Fruit fly (Drosophila melanogaster) whole organism, embryonic: ENCODE data around the gene Rrp1.
A peak's percentile ranks its signal among the peaks of the same experiment; 100 is the strongest.

ENCODE experiments used
- Abd-B ChIP-seq: fragments of 200-800 bp; sonication (Bioruptor generic); optimal IDR thresholded peaks from 2 replicates; lab custom pipeline; 2018; ENCODE audit warnings: missing biosample characterization, mild to moderate bottlenecking, missing genetic modification characterization, moderate library complexity
- CG10366 ChIP-seq: fragments of 200-800 bp; sonication (Bioruptor generic); IDR thresholded peaks from 2 replicates; pipeline ENCODE4 v1.3.6; 2022; ENCODE audit warnings: missing biosample characterization, missing genetic modification characterization
- CG11085 ChIP-seq: fragments of 200-800 bp; sonication (Bioruptor generic); IDR thresholded peaks from 2 replicates; pipeline ENCODE4 v1.3.6; 2022; ENCODE audit warnings: missing biosample characterization, missing genetic modification characterization
- CG11504 ChIP-seq: fragments of 200-800 bp; sonication (Bioruptor generic); optimal IDR thresholded peaks from 3 replicates; lab custom pipeline; 2019; ENCODE audit warnings: missing biosample characterization, mild to moderate bottlenecking, missing genetic modification characterization, moderate library complexity
- CG11695 ChIP-seq: fragments of 200-800 bp; sonication (Bioruptor generic); IDR thresholded peaks from 3 replicates; pipeline ENCODE4 v1.3.6; 2022; ENCODE audit warnings: missing biosample characterization, missing genetic modification characterization
- CG12391 ChIP-seq: fragments of 200-800 bp; sonication (Bioruptor generic); optimal IDR thresholded peaks from 3 replicates; lab custom pipeline; 2018; ENCODE audit warnings: missing biosample characterization, mild to moderate bottlenecking, missing genetic modification characterization, moderate library complexity
- CG14441 ChIP-seq: fragments of 200-800 bp; sonication (Bioruptor generic); IDR thresholded peaks from 2 replicates; pipeline ENCODE4 v1.3.6; 2022; ENCODE audit warnings: missing biosample characterization, missing genetic modification characterization
- CG1603 ChIP-seq: fragments of 200-800 bp; sonication (Bioruptor generic); optimal IDR thresholded peaks from 2 replicates; lab custom pipeline; 2019; ENCODE audit warnings: missing biosample characterization, mild to moderate bottlenecking, missing genetic modification characterization, moderate library complexity
- CG17359 ChIP-seq: fragments of 200-800 bp; sonication (Bioruptor generic); optimal IDR thresholded peaks from 3 replicates; lab custom pipeline; 2018; ENCODE audit warnings: missing biosample characterization, mild to moderate bottlenecking, missing genetic modification characterization, moderate library complexity
- CG2712 ChIP-seq: fragments of 200-800 bp; optimal IDR thresholded peaks from 3 replicates; lab custom pipeline; 2019; ENCODE audit warnings: missing biosample characterization, mild to moderate bottlenecking, missing genetic modification characterization, moderate library complexity
- CG4424 ChIP-seq: fragments of 200-800 bp; sonication (Bioruptor generic); optimal IDR thresholded peaks from 3 replicates; lab custom pipeline; 2016; ENCODE audit warnings: missing biosample characterization, missing genetic modification characterization
- CG7839 ChIP-seq: fragments of 200-800 bp; sonication (Bioruptor generic); optimal IDR thresholded peaks from 3 replicates; lab custom pipeline; 2018; ENCODE audit warnings: missing biosample characterization, mild to moderate bottlenecking, missing genetic modification characterization, moderate library complexity
- CG8290 ChIP-seq, 3 experiments: fragments of 200-800 bp; sonication (Bioruptor generic); optimal IDR thresholded peaks; 2 replicates each; lab custom pipeline; 2016 to 2019; ENCODE audit warnings: missing biosample characterization in 3 of 3, missing genetic modification characterization in 3 of 3, mild to moderate bottlenecking in 2 of 3, moderate library complexity in 1 of 3
- D19A ChIP-seq: fragments of 200-800 bp; optimal IDR thresholded peaks from 3 replicates; lab custom pipeline; 2019; ENCODE audit warnings: missing biosample characterization, mild to moderate bottlenecking, missing genetic modification characterization, moderate library complexity
- Hr39 ChIP-seq: fragments of >200 bp; optimal IDR thresholded peaks from 2 replicates; lab custom pipeline; 2017
- Hr51 ChIP-seq, 2 experiments: fragments of 200-800 bp; sonication (Bioruptor generic); optimal IDR thresholded peaks; 2 replicates in 1 of 2; 3 replicates in 1 of 2; lab custom pipeline; 2016 to 2018; ENCODE audit warnings: missing biosample characterization in 2 of 2, missing genetic modification characterization in 2 of 2, mild to moderate bottlenecking in 1 of 2, moderate library complexity in 1 of 2
- Med ChIP-seq: fragments of 200-800 bp; sonication (Bioruptor generic); peaks from one replicate; lab custom pipeline; 2016; ENCODE audit warnings: missing biosample characterization, missing genetic modification characterization, mild to moderate bottlenecking, inconsistent platforms, moderate library complexity
- Nf-YA ChIP-seq: fragments of 200-800 bp; sonication (Bioruptor generic); IDR thresholded peaks from 2 replicates; pipeline ENCODE4 v1.3.6; 2022; ENCODE audit warnings: missing biosample characterization, missing genetic modification characterization
- Xrp1 ChIP-seq: fragments of 200-800 bp; sonication (Bioruptor generic); IDR thresholded peaks from 2 replicates; pipeline ENCODE4 v1.3.6; 2022; ENCODE audit warnings: missing biosample characterization, missing genetic modification characterization
- bsh ChIP-seq, 2 experiments: fragments of 200-800 bp; sonication (Bioruptor generic); optimal IDR thresholded peaks; 2 replicates each; lab custom pipeline; 2017 to 2018; ENCODE audit warnings: mild to moderate bottlenecking in 2 of 2, missing biosample characterization in 2 of 2, missing genetic modification characterization in 2 of 2, moderate library complexity in 1 of 2
- ci ChIP-seq: fragments of 200-800 bp; sonication (Bioruptor generic); IDR thresholded peaks from 3 replicates; pipeline ENCODE4 v1.3.6; 2022; ENCODE audit warnings: missing biosample characterization, missing genetic modification characterization
- crol ChIP-seq: fragments of 200-800 bp; sonication (Bioruptor generic); IDR thresholded peaks from 2 replicates; pipeline ENCODE4 v1.3.6; 2022; ENCODE audit warnings: missing biosample characterization, missing genetic modification characterization
- dmrt99B ChIP-seq: fragments of 200-800 bp; sonication (Bioruptor generic); optimal IDR thresholded peaks from 2 replicates; lab custom pipeline; 2018; ENCODE audit warnings: missing biosample characterization, mild to moderate bottlenecking, missing genetic modification characterization, moderate library complexity
- dysf ChIP-seq: fragments of 200-800 bp; sonication (Bioruptor generic); IDR thresholded peaks from 3 replicates; pipeline ENCODE4 v1.3.6; 2022; ENCODE audit warnings: missing biosample characterization, missing genetic modification characterization
- hkb ChIP-seq, 2 experiments: fragments of 200-800 bp in 1 of 2; fragments of >200 bp in 1 of 2; sonication (Bioruptor generic) in 1 of 2; IDR thresholded peaks in 1 of 2; optimal IDR thresholded peaks in 1 of 2; 2 replicates each; pipeline versions ENCODE4 v1.3.6 to Lab custom; 2017 to 2022; ENCODE audit warnings: missing biosample characterization in 1 of 2, missing genetic modification characterization in 1 of 2
- inv ChIP-seq: fragments of 200-800 bp; sonication (Bioruptor generic); IDR thresholded peaks from 2 replicates; pipeline ENCODE4 v1.3.6; 2022; ENCODE audit warnings: missing biosample characterization, missing genetic modification characterization; ENCODE audit not compliant: partially characterized antibody
- lbe ChIP-seq: fragments of 200-800 bp; sonication (Bioruptor generic); optimal IDR thresholded peaks from 2 replicates; lab custom pipeline; 2016; ENCODE audit warnings: missing biosample characterization, mild to moderate bottlenecking, missing genetic modification characterization
- prd ChIP-seq, 3 experiments: fragments of >200 bp in 2 of 3; fragments of 200-800 bp in 1 of 3; sonication (Bioruptor generic) in 1 of 3; optimal IDR thresholded peaks in 2 of 3; IDR thresholded peaks in 1 of 3; 2 replicates in 2 of 3; 3 replicates in 1 of 3; pipeline versions ENCODE4 v1.3.6 to Lab custom; 2017 to 2022; ENCODE audit warnings: missing biosample characterization in 1 of 3, missing genetic modification characterization in 1 of 3
- sd ChIP-seq: fragments of 200-800 bp; sonication (Bioruptor generic); optimal IDR thresholded peaks from 3 replicates; lab custom pipeline; 2018; ENCODE audit warnings: missing biosample characterization, mild to moderate bottlenecking, missing genetic modification characterization, moderate library complexity
- sens ChIP-seq: fragments of 200-800 bp; sonication (Bioruptor generic); peaks from one replicate; lab custom pipeline; 2016; ENCODE audit warnings: missing biosample characterization, missing genetic modification characterization
- slbo ChIP-seq: fragments of 200-800 bp; sonication (Bioruptor generic); IDR thresholded peaks from 2 replicates; pipeline ENCODE4 v1.3.6; 2022; ENCODE audit warnings: missing biosample characterization, missing genetic modification characterization
- slou ChIP-seq: fragments of 200-800 bp; sonication (Bioruptor generic); optimal IDR thresholded peaks from 3 replicates; lab custom pipeline; 2016; ENCODE audit warnings: missing biosample characterization, missing genetic modification characterization
- sr ChIP-seq: fragments of 200-800 bp; sonication (Bioruptor generic); IDR thresholded peaks from 3 replicates; pipeline ENCODE4 v1.3.6; 2022; ENCODE audit warnings: missing biosample characterization, missing genetic modification characterization
- ssp ChIP-seq: fragments of 200-800 bp; sonication (Bioruptor generic); IDR thresholded peaks from 2 replicates; pipeline ENCODE4 v1.3.6; 2022; ENCODE audit warnings: missing biosample characterization, missing genetic modification characterization
- yki ChIP-seq: fragments of >200 bp; optimal IDR thresholded peaks from 3 replicates; lab custom pipeline; 2018

The Rrp1 gene

dm6 chr2L:2941353-2941752, 31.0 kb downstream of the Rrp1 start (continued):
- TF ChIP-seq dmrt99B (peak; percentile 46), CG11695 (GFP tag; lab: Robert Waterston, UW) (0 out of 3 replicates have a peak, but pooled peaks have one; percentile 19), Hr51 (GFP tag; optimal IDR thresholded peaks at IDR 0.05; lab: Kevin White, UChicago) (peak in 1 of 2 experiments; percentile 20), CG17359 (peak; percentile 24), yki (lab: Kevin White, UChicago) (no peak), bsh (GFP tag; optimal IDR thresholded peaks at IDR 0.05; lab: Kevin White, UChicago) (peak in 1 of 2 experiments; percentile 28), ci (GFP tag; lab: Robert Waterston, UW) (0 out of 3 replicates have a peak, but pooled peaks have one; percentile 11), lbe (GFP tag; lab: Kevin White, UChicago) (no peak), inv (no peak), CG11085 (GFP tag; lab: Robert Waterston, UW) (no peak), sens (peak; percentile 62), CG2712 (tag; lab: Kevin White, UChicago) (peak; percentile 13), Abd-B (GFP tag; lab: Kevin White, UChicago) (no peak), CG7839 (tag; lab: Kevin White, UChicago) (peak; percentile 35), CG11504 (tag; lab: Kevin White, UChicago) (peak; percentile 40), CG1603 (tag; lab: Kevin White, UChicago) (peak; percentile 27), hkb (optimal IDR thresholded peaks at IDR 0.05; lab: Kevin White, UChicago) (no peak), hkb (GFP tag; IDR thresholded peaks at IDR 0.05; lab: Robert Waterston, UW) (0 out of 2 replicates have a peak, but pooled peaks have one; percentile 31), CG14441 (GFP tag; lab: Robert Waterston, UW) (peak; percentile 22; the same call in 1 of the 2 replicates), Xrp1 (GFP tag; lab: Robert Waterston, UW) (peak; percentile 38; the same call in 1 of the 2 replicates), CG8290 (GFP tag; optimal IDR thresholded peaks at IDR 0.05; lab: Kevin White, UChicago) (no peak), CG8290 (tag; optimal IDR thresholded peaks at IDR 0.05; lab: Kevin White, UChicago) (peak in 1 of 2 experiments; percentile 12), dysf (peak; percentile 54; the same call in 2 of the 3 replicates), Med (GFP tag; lab: Kevin White, UChicago) (peak; percentile 51), slou (GFP tag; lab: Kevin White, UChicago) (no peak), prd (optimal IDR thresholded peaks at IDR 0.05; lab: Kevin White, UChicago) (no peak), prd (GFP tag; IDR thresholded peaks at IDR 0.05; lab: Robert Waterston, UW) (peak; percentile 44; the same call in 1 of the 3 replicates), CG10366 (GFP tag; lab: Robert Waterston, UW) (peak; percentile 23; the same call in 1 of the 2 replicates)

- no peak for TF ChIP-seq CG12391 (tag; lab: Kevin White, UChicago)
- TF ChIP-seq D19A: peak; percentile 64
- TF ChIP-seq, all 482 proteins: peak for 1
Observed at dm6 chr2L:2939698-2940097, 32.6 kb downstream of the Rrp1 start.

dm6 chr2L:2935704-2936103, 36.6 kb downstream of the Rrp1 start:
- no peak for TF ChIP-seq Hr39 (lab: Kevin White, UChicago)
- TF ChIP-seq crol (GFP tag; lab: Robert Waterston, UW): peak; percentile 53; the same call in 1 of the 2 replicates
- TF ChIP-seq ssp (GFP tag; lab: Robert Waterston, UW): no peak
- TF ChIP-seq slbo: no peak
- TF ChIP-seq Nf-YA: no peak
- TF ChIP-seq sd (tag; lab: Kevin White, UChicago): peak; percentile 48
- TF ChIP-seq sr: peak; percentile 61; the same call in 2 of the 3 replicates
- no peak for TF ChIP-seq CG4424 (GFP tag; lab: Kevin White, UChicago)
